Worm (Caenorhabditis elegans) whole organism, young adult: Measurements from ENCODE around the gene Y66D12A.7.

Experiments
- F49E8.2 ChIP-seq: sonication (generic microtip); optimal IDR thresholded peaks from 3 replicates; lab custom pipeline; 2017; ENCODE audit warnings: missing genetic modification characterization, mild to moderate bottlenecking, missing compliant biosample characterization, antibody characterized with exemption, moderate library complexity; ENCODE audit not compliant: insufficient read depth
- K12H6.12 ChIP-seq: fragments of 200-800 bp; sonication (Bioruptor generic); optimal IDR thresholded peaks from 2 replicates; lab custom pipeline; 2018; ENCODE audit warnings: mild to moderate bottlenecking, missing genetic modification characterization, missing compliant biosample characterization
- athp-1 ChIP-seq: sonication (generic microtip); optimal IDR thresholded peaks from 2 replicates; lab custom pipeline; 2017; ENCODE audit warnings: mild to moderate bottlenecking, missing genetic modification characterization, missing compliant biosample characterization
- hmg-1.2 ChIP-seq: fragments of 200-800 bp; sonication (Bioruptor generic); IDR thresholded peaks from 2 replicates; pipeline ENCODE4 v1.3.6; 2022; ENCODE audit warnings: missing genetic modification reagents, missing genetic modification characterization, missing compliant biosample characterization
- let-526 ChIP-seq: fragments of 200-800 bp; sonication (Bioruptor generic); IDR thresholded peaks from 2 replicates; pipeline ENCODE4 v1.3.6; 2022; ENCODE audit warnings: missing genetic modification reagents, missing genetic modification characterization, missing compliant biosample characterization
- lir-1 ChIP-seq: fragments of 200-800 bp; sonication (Bioruptor generic); conservative IDR thresholded peaks from 2 replicates; pipeline ENCODE4 v1.3.6; 2022; ENCODE audit warnings: missing genetic modification reagents, missing genetic modification characterization, missing compliant biosample characterization
- pha-4 ChIP-seq: fragments of 150-350 bp; sonication (generic microtip); optimal IDR thresholded peaks from 2 replicates; lab custom pipeline; 2014; ENCODE audit warnings: missing biosample characterization, missing genetic modification reagents, missing genetic modification characterization
- snpc-3.4 ChIP-seq: sonication (generic microtip); optimal IDR thresholded peaks from 2 replicates; lab custom pipeline; 2017; ENCODE audit warnings: missing genetic modification characterization, mild to moderate bottlenecking, missing compliant biosample characterization, antibody characterized with exemption, moderate library complexity, missing genotype, missing genetic modification reagents
- snpc-4 ChIP-seq, 5 experiments: fragments of 150-350 bp in 1 of 5; sonication (generic microtip) in 4 of 5; optimal IDR thresholded peaks; 2 replicates each; lab custom pipeline; 2014 to 2018; ENCODE audit warnings: missing genetic modification characterization in 5 of 5, missing biosample characterization in 3 of 5, antibody characterized with exemption in 2 of 5, mild to moderate bottlenecking in 2 of 5, missing compliant biosample characterization in 2 of 5, missing genotype in 2 of 5, moderate library complexity in 2 of 5, missing genetic modification reagents in 1 of 5
- unc-130 ChIP-seq: sonication (generic microtip); optimal IDR thresholded peaks from 2 replicates; lab custom pipeline; 2016; ENCODE audit warnings: missing genetic modification reagents, missing genetic modification characterization, missing compliant biosample characterization

- no peak for TF ChIP-seq athp-1
- TF ChIP-seq snpc-4 (GFP tag; optimal IDR thresholded peaks at IDR 0.05; lab: Kevin White, UChicago) = no peak
- no peak for TF ChIP-seq snpc-4 (tag; optimal IDR thresholded peaks at IDR 0.05; lab: Kevin White, UChicago)
- no peak for TF ChIP-seq let-526
- no peak for TF ChIP-seq hmg-1.2 (GFP tag; lab: Robert Waterston, UW)
- TF ChIP-seq snpc-3.4 (tag; lab: Kevin White, UChicago) = no peak
- TF ChIP-seq F49E8.2 = no peak
- TF ChIP-seq pha-4 (tag; lab: Kevin White, UChicago) = no peak
- no peak for TF ChIP-seq K12H6.12 (tag; lab: Kevin White, UChicago)
- no peak for TF ChIP-seq unc-130 (GFP tag; lab: Kevin White, UChicago)
- TF ChIP-seq lir-1 (GFP tag; lab: Robert Waterston, UW) = no peak
These were observed 36.2 kb upstream of the Y66D12A.7 start, which contains the start of gene ceh-91 for ce11 chrIII:11616446-11616845.
